Fruit fly (Drosophila melanogaster) whole organism, wandering third instar larva: ENCODE results near the gene me31B.

Source experiments
- CG9705 ChIP-seq: fragments of 200-800 bp; sonication (Bioruptor generic); optimal IDR thresholded peaks from 2 replicates; lab custom pipeline; 2018; ENCODE audit warnings: missing biosample characterization, mild to moderate bottlenecking, missing genetic modification characterization
- Dif ChIP-seq: fragments of 200-275, 200-300 bp; sonication (Bioruptor generic); optimal IDR thresholded peaks from 2 replicates; lab custom pipeline; 2018; ENCODE audit warnings: missing biosample characterization, missing genetic modification characterization; ENCODE audit not compliant: partially characterized antibody
- Hnf4 ChIP-seq: fragments of 200-800 bp; sonication (Bioruptor generic); optimal IDR thresholded peaks from 2 replicates; lab custom pipeline; 2016; ENCODE audit warnings: missing biosample characterization, mild to moderate bottlenecking, missing genetic modification characterization
- Hr78 ChIP-seq: fragments of >200 bp; optimal IDR thresholded peaks from 2 replicates; lab custom pipeline; 2017; ENCODE audit warnings: missing biosample characterization, missing genetic modification characterization
- Myc ChIP-seq: fragments of >200 bp; optimal IDR thresholded peaks from 2 replicates; lab custom pipeline; 2017
- br ChIP-seq: fragments of 200-800 bp; sonication (Bioruptor generic); optimal IDR thresholded peaks from 2 replicates; lab custom pipeline; 2016; ENCODE audit warnings: missing biosample characterization, missing genetic modification characterization
- fru ChIP-seq: fragments of 200-800 bp; sonication (Bioruptor generic); optimal IDR thresholded peaks from 3 replicates; lab custom pipeline; 2016; ENCODE audit warnings: missing biosample characterization, mild to moderate bottlenecking, missing genetic modification characterization
- jim ChIP-seq: fragments of 175-275, 200-325 bp; sonication (Bioruptor generic); optimal IDR thresholded peaks from 2 replicates; lab custom pipeline; 2016; ENCODE audit warnings: missing biosample characterization, mild to moderate bottlenecking, missing genetic modification characterization
- lola ChIP-seq: fragments of >200 bp; optimal IDR thresholded peaks from 2 replicates; lab custom pipeline; 2017; ENCODE audit warnings: missing biosample characterization, missing genetic modification characterization
- psq ChIP-seq: fragments of 200-800 bp; sonication (Bioruptor generic); optimal IDR thresholded peaks from 3 replicates; lab custom pipeline; 2017; ENCODE audit warnings: missing biosample characterization, mild to moderate bottlenecking, missing genetic modification characterization, moderate library complexity
- rgr ChIP-seq: fragments of 200-800 bp; sonication (Bioruptor generic); optimal IDR thresholded peaks from 3 replicates; lab custom pipeline; 2016; ENCODE audit warnings: missing biosample characterization, mild to moderate bottlenecking, missing genetic modification characterization
- sage ChIP-seq: fragments of 200-800 bp; sonication (Bioruptor generic); optimal IDR thresholded peaks from 2 replicates; lab custom pipeline; 2016; ENCODE audit warnings: missing biosample characterization, mild to moderate bottlenecking, missing genetic modification characterization
- woc ChIP-seq: sonication (Bioruptor generic); optimal IDR thresholded peaks from 2 replicates; lab custom pipeline; 2016; ENCODE audit warnings: missing biosample characterization, mild to moderate bottlenecking, missing genetic modification characterization

DNA sequence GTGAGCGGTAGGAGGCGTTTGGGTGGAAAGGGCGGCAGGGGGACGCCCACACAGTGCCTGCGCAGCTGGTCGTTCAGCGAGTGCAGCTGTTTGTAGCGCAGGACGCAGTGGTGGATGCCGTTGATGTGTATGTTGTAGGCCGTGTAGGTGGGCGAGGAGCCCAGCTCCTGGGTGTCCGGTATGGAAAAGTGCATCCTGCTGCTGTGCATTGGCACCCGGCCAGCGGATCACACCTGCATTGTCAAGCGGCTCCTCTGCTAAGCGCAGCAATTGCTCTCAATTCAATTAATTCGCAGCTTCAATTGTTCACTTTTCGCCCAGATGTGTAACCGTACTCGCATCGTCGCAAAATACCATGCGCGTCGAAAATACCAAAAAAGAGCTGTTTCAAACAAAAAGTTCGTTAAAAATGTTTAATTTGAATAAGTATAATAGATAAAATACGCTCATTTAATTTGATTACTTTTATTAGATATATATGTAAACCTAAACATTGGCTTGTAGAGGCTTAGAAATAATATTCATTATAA is 32.4 kb upstream of the me31B start, which contains the start of gene Snx17:
- TF ChIP-seq Hr78 (no peak), rgr (GFP tag; lab: Kevin White, UChicago) (no peak), Dif (GFP tag; lab: Kevin White, UChicago) (no peak), br (GFP tag; lab: Kevin White, UChicago) (no peak), CG9705 (GFP tag; lab: Kevin White, UChicago) (no peak), lola (GFP tag; lab: Kevin White, UChicago) (no peak), sage (GFP tag; lab: Kevin White, UChicago) (no peak), Hnf4 (GFP tag; lab: Kevin White, UChicago) (no peak), woc (no peak), psq (GFP tag; lab: Kevin White, UChicago) (no peak), fru (no peak), jim (GFP tag; lab: Kevin White, UChicago) (no peak), Myc (lab: Kevin White, UChicago) (no peak)
